Worm (Caenorhabditis elegans) whole organism, L4/young adult: Measurements from ENCODE around the gene bath-26.

ENCODE experiments used
- W03F9.2 ChIP-seq: fragments of 150-350 bp; optimal IDR thresholded peaks from 2 replicates; lab custom pipeline; 2014; ENCODE audit warnings: missing biosample characterization, missing genetic modification characterization
- dao-5 ChIP-seq: sonication (generic microtip); optimal IDR thresholded peaks from 2 replicates; lab custom pipeline; 2016; ENCODE audit warnings: missing genotype, missing genetic modification characterization, moderate library complexity, missing compliant biosample characterization

ce11 chrII:1613972-1614371 is 13.4 kb upstream of the bath-26 start, which contains the start of gene fbxa-164:
- TF ChIP-seq W03F9.2 (tag; lab: Kevin White, UChicago) (no peak), dao-5 (tag; lab: Kevin White, UChicago) (no peak)
